Worm (Caenorhabditis elegans): ENCODE results near the gene fbxb-72.

- TF ChIP-seq fos-1 (tag; optimal IDR thresholded peaks at IDR 0.05) = peak; percentile 76
- peak; percentile 89 for TF ChIP-seq unc-130 (tag; optimal IDR thresholded peaks at IDR 0.05)
- TF ChIP-seq C34B4.2 (tag; optimal IDR thresholded peaks at IDR 0.05) = no peak
- TF ChIP-seq mab-9 (GFP tag; IDR thresholded peaks at IDR 0.05) = peak; percentile 79
These were observed 49.5 kb upstream of the fbxb-72 start, which contains the start of gene sti-1 for ce11 chrV:773256-773655.

Data from whole organism, L1 larva.